Worm (Caenorhabditis elegans): ENCODE data around the gene pro-1.

ce11 chrII:10510242-10510641 lies 31.6 kb downstream of the pro-1 start, which contains the start of gene F59B10.3:
- TF ChIP-seq ama-1 (optimal IDR thresholded peaks at IDR 0.05) (no peak), F13C5.2 (tag; optimal IDR thresholded peaks at IDR 0.05) (no peak), hnd-1 (tag; optimal IDR thresholded peaks at IDR 0.05) (no peak), ceh-36 (tag; optimal IDR thresholded peaks at IDR 0.05) (no peak), ceh-13 (GFP tag; optimal IDR thresholded peaks at IDR 0.05) (no peak), scrt-1 (GFP tag; IDR thresholded peaks at IDR 0.05) (no peak), tbx-11 (GFP tag; IDR thresholded peaks at IDR 0.05) (no peak)
